Worm (Caenorhabditis elegans): Measurements from ENCODE around the gene F23F1.2.

- TF ChIP-seq ets-7 (tag; optimal IDR thresholded peaks at IDR 0.05), result no peak
- TF ChIP-seq F13C5.2 (tag; optimal IDR thresholded peaks at IDR 0.05), result no peak
- no peak for TF ChIP-seq sea-1 (GFP tag; conservative IDR thresholded peaks at IDR 0.05)
- TF ChIP-seq scrt-1 (GFP tag; IDR thresholded peaks at IDR 0.05), result no peak
- TF ChIP-seq B0310.2 (tag; optimal IDR thresholded peaks at IDR 0.05), result no peak
- no peak for TF ChIP-seq tbx-11 (GFP tag; IDR thresholded peaks at IDR 0.05)
- TF ChIP-seq aly-1 (tag; optimal IDR thresholded peaks at IDR 0.05), result no peak
Measured at ce11 chrII:44740-45139, 10.7 kb downstream of the F23F1.2 start, which contains the start of gene rpoa-49.

Measured in whole organism, early embryonic.